Fruit fly (Drosophila melanogaster) whole organism: ENCODE measurements around the gene Nelf-A.

Experiments used
- CG8478 ChIP-seq: fragments of >200 bp; optimal IDR thresholded peaks from 2 replicates; lab custom pipeline; 2018; ENCODE audit warnings: inconsistent platforms
- Dll ChIP-seq: fragments of >200 bp; optimal IDR thresholded peaks from 2 replicates; lab custom pipeline; 2017
- EcR ChIP-seq, 2 experiments: fragments of >200 bp; optimal IDR thresholded peaks; 2 replicates each; lab custom pipeline; 2017; ENCODE audit warnings: missing biosample characterization in 2 of 2, missing genetic modification characterization in 2 of 2, missing genetic modification reagents in 2 of 2
- pan ChIP-seq: fragments of >200 bp; optimal IDR thresholded peaks from 2 replicates; lab custom pipeline; 2017
- psq ChIP-seq: fragments of >200 bp; optimal IDR thresholded peaks from 2 replicates; lab custom pipeline; 2017
- usp ChIP-seq: fragments of >200 bp; optimal IDR thresholded peaks from 2 replicates; lab custom pipeline; 2017; ENCODE audit warnings: missing biosample characterization, missing genetic modification characterization, mixed read lengths

The Nelf-A gene

dm6 chr3R:21189520-21190180 is 33.9 kb upstream of the Nelf-A start:
- TF ChIP-seq EcR (GFP tag; optimal IDR thresholded peaks at IDR 0.05; lab: Kevin White, UChicago) (no peak), Dll (lab: Kevin White, UChicago) (no peak), psq (lab: Kevin White, UChicago) (no peak), pan (no peak), usp (GFP tag; lab: Kevin White, UChicago) (no peak), CG8478 (lab: Kevin White, UChicago) (no peak)

- TF ChIP-seq CG8478 (lab: Kevin White, UChicago): no peak
Measured at dm6 chr3R:21190797-21191401, 32.6 kb upstream of the Nelf-A start.

- no peak for TF ChIP-seq CG8478 (lab: Kevin White, UChicago)
Measured at dm6 chr3R:21192267-21192666, 31.2 kb upstream of the Nelf-A start.

dm6 chr3R:21193742-21194141 is 29.8 kb upstream of the Nelf-A start:
- TF ChIP-seq psq (lab: Kevin White, UChicago) (no peak), EcR (GFP tag; optimal IDR thresholded peaks at IDR 0.05; lab: Kevin White, UChicago) (no peak), CG8478 (lab: Kevin White, UChicago) (no peak), Dll (lab: Kevin White, UChicago) (no peak), pan (no peak), usp (GFP tag; lab: Kevin White, UChicago) (no peak)

- TF ChIP-seq pan: no peak
- TF ChIP-seq EcR (GFP tag; optimal IDR thresholded peaks at IDR 0.05; lab: Kevin White, UChicago): no peak
- no peak for TF ChIP-seq psq (lab: Kevin White, UChicago)
- no peak for TF ChIP-seq CG8478 (lab: Kevin White, UChicago)
Measured at dm6 chr3R:21195210-21195967, 28.1 kb upstream of the Nelf-A start.

dm6 chr3R:21197566-21197965 is 25.9 kb upstream of the Nelf-A start:
- TF ChIP-seq Dll (lab: Kevin White, UChicago): no peak

- TF ChIP-seq pan (no peak), psq (lab: Kevin White, UChicago) (no peak), EcR (GFP tag; optimal IDR thresholded peaks at IDR 0.05; lab: Kevin White, UChicago) (no peak), usp (GFP tag; lab: Kevin White, UChicago) (no peak)
Measured at dm6 chr3R:21198073-21198472, 25.4 kb upstream of the Nelf-A start.

- TF ChIP-seq Dll (lab: Kevin White, UChicago) (no peak), usp (GFP tag; lab: Kevin White, UChicago) (no peak), EcR (GFP tag; optimal IDR thresholded peaks at IDR 0.05; lab: Kevin White, UChicago) (no peak), psq (lab: Kevin White, UChicago) (no peak), CG8478 (lab: Kevin White, UChicago) (no peak), pan (no peak)
Measured at dm6 chr3R:21199085-21199899, 24.2 kb upstream of the Nelf-A start.

dm6 chr3R:21199953-21200368 is 23.5 kb upstream of the Nelf-A start:
- TF ChIP-seq EcR (GFP tag; optimal IDR thresholded peaks at IDR 0.05; lab: Kevin White, UChicago) (peak in 1 of 2 experiments; percentile 43), psq (lab: Kevin White, UChicago) (no peak)

dm6 chr3R:21201627-21202026 is 21.9 kb upstream of the Nelf-A start:
- no peak for TF ChIP-seq EcR (GFP tag; optimal IDR thresholded peaks at IDR 0.05; lab: Kevin White, UChicago)
- no peak for TF ChIP-seq pan
- TF ChIP-seq psq (lab: Kevin White, UChicago): no peak
- no peak for TF ChIP-seq Dll (lab: Kevin White, UChicago)
- no peak for TF ChIP-seq usp (GFP tag; lab: Kevin White, UChicago)
- TF ChIP-seq CG8478 (lab: Kevin White, UChicago): no peak

dm6 chr3R:21203135-21203534 is 20.4 kb upstream of the Nelf-A start:
- TF ChIP-seq CG8478 (lab: Kevin White, UChicago) (no peak), usp (GFP tag; lab: Kevin White, UChicago) (no peak), Dll (lab: Kevin White, UChicago) (no peak), pan (no peak), psq (lab: Kevin White, UChicago) (no peak), EcR (GFP tag; optimal IDR thresholded peaks at IDR 0.05; lab: Kevin White, UChicago) (no peak)
